Worm (Caenorhabditis elegans) whole organism, midembryonic: ENCODE results near the gene R12B2.13.

ENCODE experiments used
- T22C8.4 ChIP-seq: fragments of 200-800 bp; sonication (Bioruptor generic); IDR thresholded peaks from 2 replicates; pipeline ENCODE4 v1.3.6; 2022; ENCODE audit warnings: missing genetic modification characterization, missing compliant biosample characterization
- cog-1 ChIP-seq: sonication (generic microtip); optimal IDR thresholded peaks from 2 replicates; lab custom pipeline; 2016; ENCODE audit warnings: missing genetic modification characterization, missing compliant biosample characterization
- flt-1 ChIP-seq: fragments of 200-800 bp; sonication (Bioruptor generic); IDR thresholded peaks from 2 replicates; pipeline ENCODE4 v1.3.6; 2022; ENCODE audit warnings: missing genetic modification characterization, missing compliant biosample characterization
- klf-2 ChIP-seq: fragments of 200-800 bp; sonication (Bioruptor generic); conservative IDR thresholded peaks from 2 replicates; pipeline ENCODE4 v1.3.6; 2022; ENCODE audit warnings: missing genetic modification reagents, missing genetic modification characterization, missing compliant biosample characterization
- med-1 ChIP-seq: sonication (generic microtip); optimal IDR thresholded peaks from 2 replicates; lab custom pipeline; 2017; ENCODE audit warnings: missing genetic modification characterization, mild to moderate bottlenecking, missing compliant biosample characterization, antibody characterized with exemption, missing genetic modification reagents; ENCODE audit not compliant: insufficient read depth
- ref-1 ChIP-seq: fragments of 200-800 bp; sonication (Bioruptor generic); conservative IDR thresholded peaks from 2 replicates; pipeline ENCODE4 v1.3.6; 2022; ENCODE audit warnings: missing genetic modification reagents, missing genetic modification characterization, missing compliant biosample characterization
- tab-1 ChIP-seq: fragments of 200-800 bp; sonication (Bioruptor generic); IDR thresholded peaks from 2 replicates; pipeline ENCODE4 v1.3.6; 2022; ENCODE audit warnings: missing genetic modification characterization, missing compliant biosample characterization
- ztf-23 ChIP-seq: fragments of 200-800 bp; sonication (Bioruptor generic); IDR thresholded peaks from 2 replicates; pipeline ENCODE4 v1.3.6; 2022; ENCODE audit warnings: missing genetic modification reagents, missing genetic modification characterization, missing compliant biosample characterization
- ztf-29 ChIP-seq: fragments of 200-800 bp; sonication (Bioruptor generic); IDR thresholded peaks from 2 replicates; pipeline ENCODE4 v1.3.6; 2022; ENCODE audit warnings: missing genetic modification reagents, missing genetic modification characterization, missing compliant biosample characterization

R12B2.13 gene

DNA sequence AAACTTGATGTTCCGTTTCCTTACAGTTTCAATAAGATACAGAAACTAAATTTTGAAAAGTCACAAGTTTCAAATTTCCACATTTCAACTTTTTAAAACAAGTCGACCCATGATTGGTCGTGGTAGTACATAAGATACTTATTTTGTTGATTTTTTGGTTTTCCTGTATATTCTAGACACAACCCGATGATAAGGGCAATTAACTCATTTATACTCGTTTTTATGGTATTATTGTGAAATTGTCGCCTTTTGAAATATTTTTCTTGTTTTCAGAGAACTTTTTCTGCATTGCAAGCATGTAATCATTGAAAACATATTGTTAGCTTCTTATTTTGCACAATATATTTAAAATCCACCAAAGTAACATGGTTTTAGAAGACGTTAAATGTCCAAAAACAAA lies 21.3 kb downstream of the R12B2.13 start:
- TF ChIP-seq flt-1 (GFP tag; lab: Robert Waterston, UW) (no peak), tab-1 (GFP tag; lab: Robert Waterston, UW) (no peak), ref-1 (GFP tag; lab: Robert Waterston, UW) (no peak), ztf-23 (GFP tag; lab: Robert Waterston, UW) (no peak), med-1 (GFP tag; lab: Kevin White, UChicago) (no peak), ztf-29 (GFP tag; lab: Robert Waterston, UW) (no peak), cog-1 (tag; lab: Kevin White, UChicago) (no peak), klf-2 (GFP tag; lab: Robert Waterston, UW) (no peak), T22C8.4 (GFP tag; lab: Robert Waterston, UW) (no peak)

DNA sequence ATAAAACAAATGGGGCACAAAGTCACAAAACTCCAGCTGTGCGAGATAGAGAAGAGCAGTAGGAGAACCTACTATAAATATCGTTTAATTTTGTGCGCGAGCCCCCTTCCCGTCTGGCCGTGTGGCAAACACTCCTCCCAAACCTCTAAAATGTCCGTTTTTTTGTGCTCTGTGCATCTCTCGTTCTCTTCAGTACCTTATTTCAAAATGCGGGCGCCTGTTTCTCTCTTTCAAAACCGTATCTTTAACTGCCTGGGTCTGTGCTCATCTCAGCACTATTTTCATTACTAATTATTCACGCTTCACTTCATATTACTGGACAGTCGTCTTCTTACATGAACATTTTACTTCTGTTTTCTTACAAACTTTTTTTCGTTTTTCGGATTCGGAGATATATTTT lies 23.3 kb downstream of the R12B2.13 start:
- TF ChIP-seq flt-1 (GFP tag; lab: Robert Waterston, UW) (no peak), T22C8.4 (GFP tag; lab: Robert Waterston, UW) (no peak), ref-1 (GFP tag; lab: Robert Waterston, UW) (no peak), ztf-23 (GFP tag; lab: Robert Waterston, UW) (no peak), ztf-29 (GFP tag; lab: Robert Waterston, UW) (no peak), tab-1 (GFP tag; lab: Robert Waterston, UW) (no peak), klf-2 (GFP tag; lab: Robert Waterston, UW) (no peak), cog-1 (tag; lab: Kevin White, UChicago) (no peak), med-1 (GFP tag; lab: Kevin White, UChicago) (no peak)

DNA sequence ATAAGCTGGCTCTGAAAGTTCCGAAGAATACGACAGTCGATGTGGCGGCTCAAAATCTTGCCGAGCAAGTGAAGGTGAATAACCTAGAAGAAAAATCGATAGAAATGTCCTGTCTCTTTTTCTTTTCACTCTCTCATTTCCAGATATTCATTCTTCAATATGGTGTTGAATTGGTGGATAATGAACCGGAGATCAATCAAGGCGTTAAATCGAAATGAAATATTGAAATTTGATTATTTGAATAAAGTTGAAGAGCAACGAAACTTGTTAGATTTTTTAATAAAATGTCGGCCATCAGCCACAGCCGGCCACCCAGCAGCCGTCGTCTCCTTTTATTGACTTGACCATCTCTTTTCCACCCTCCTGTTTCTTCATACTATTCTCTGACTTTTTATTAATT lies 26.6 kb downstream of the R12B2.13 start, which contains the start of gene R12B2.2:
Gene R12B2.2, plus strand, starts transcription at position 301 of the 400 bp plus-strand sequence.
- TF ChIP-seq klf-2 (GFP tag; lab: Robert Waterston, UW) (no peak), tab-1 (GFP tag; lab: Robert Waterston, UW) (no peak), ztf-23 (GFP tag; lab: Robert Waterston, UW) (no peak), med-1 (GFP tag; lab: Kevin White, UChicago) (no peak), cog-1 (tag; lab: Kevin White, UChicago) (no peak), ztf-29 (GFP tag; lab: Robert Waterston, UW) (no peak), ref-1 (GFP tag; lab: Robert Waterston, UW) (no peak), T22C8.4 (GFP tag; lab: Robert Waterston, UW) (no peak), flt-1 (GFP tag; lab: Robert Waterston, UW) (no peak)

DNA sequence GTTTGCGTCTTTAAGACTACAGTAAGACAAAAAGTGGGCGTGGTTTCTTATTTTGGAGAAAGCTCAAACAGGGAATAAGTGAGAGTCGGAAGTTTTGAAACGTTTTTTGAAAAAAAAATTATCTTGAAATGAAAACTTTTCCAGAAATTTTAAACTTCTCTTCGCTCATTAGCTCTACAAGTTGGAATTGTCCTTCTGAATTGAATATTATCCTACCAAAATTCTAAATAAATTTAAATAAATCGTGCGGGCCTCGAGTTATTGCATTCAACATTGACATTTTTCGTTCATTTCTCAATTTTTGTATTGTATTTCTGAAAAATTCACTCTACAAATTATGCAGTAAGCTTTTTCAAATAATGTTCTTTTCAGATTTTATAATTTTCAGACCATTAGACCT lies 28.0 kb downstream of the R12B2.13 start, which contains the start of gene R12B2.3:
Gene R12B2.3, plus strand, starts transcription at position 301 of the 400 bp plus-strand sequence.
- TF ChIP-seq ref-1 (GFP tag; lab: Robert Waterston, UW) (no peak), flt-1 (GFP tag; lab: Robert Waterston, UW) (no peak), ztf-23 (GFP tag; lab: Robert Waterston, UW) (no peak), T22C8.4 (GFP tag; lab: Robert Waterston, UW) (no peak), cog-1 (tag; lab: Kevin White, UChicago) (no peak), tab-1 (GFP tag; lab: Robert Waterston, UW) (no peak), ztf-29 (GFP tag; lab: Robert Waterston, UW) (no peak)

DNA sequence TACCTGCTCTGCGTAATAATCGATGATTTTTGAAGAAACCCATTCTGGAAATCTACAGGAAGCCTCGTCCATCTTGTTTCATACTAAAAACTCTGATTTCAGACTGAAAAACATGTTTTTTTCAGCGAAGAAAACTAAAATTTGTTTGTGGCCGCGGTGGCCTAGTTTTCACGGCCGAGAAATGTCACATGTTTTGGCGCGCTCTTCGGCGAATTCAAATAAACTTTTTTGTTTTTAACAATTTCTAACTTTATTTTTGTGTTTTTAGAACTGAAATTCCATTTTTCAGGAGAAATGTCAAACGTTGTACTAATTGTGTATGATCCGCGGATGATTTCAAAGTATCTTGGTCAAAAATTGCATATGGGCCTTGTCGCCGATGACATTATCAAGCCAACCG lies 30.3 kb downstream of the R12B2.13 start, which contains the start of the genes polq-1 and him-10:
Gene polq-1, minus strand, starts transcription at position 190 of the 400 bp plus-strand sequence.
Gene him-10, plus strand, starts transcription at position 290 of the 400 bp plus-strand sequence.
- TF ChIP-seq flt-1 (GFP tag; lab: Robert Waterston, UW) (no peak), ref-1 (GFP tag; lab: Robert Waterston, UW) (no peak), cog-1 (tag; lab: Kevin White, UChicago) (no peak), T22C8.4 (GFP tag; lab: Robert Waterston, UW) (no peak), ztf-29 (GFP tag; lab: Robert Waterston, UW) (no peak), ztf-23 (GFP tag; lab: Robert Waterston, UW) (no peak), med-1 (GFP tag; lab: Kevin White, UChicago) (no peak), tab-1 (GFP tag; lab: Robert Waterston, UW) (no peak), klf-2 (GFP tag; lab: Robert Waterston, UW) (no peak)

DNA sequence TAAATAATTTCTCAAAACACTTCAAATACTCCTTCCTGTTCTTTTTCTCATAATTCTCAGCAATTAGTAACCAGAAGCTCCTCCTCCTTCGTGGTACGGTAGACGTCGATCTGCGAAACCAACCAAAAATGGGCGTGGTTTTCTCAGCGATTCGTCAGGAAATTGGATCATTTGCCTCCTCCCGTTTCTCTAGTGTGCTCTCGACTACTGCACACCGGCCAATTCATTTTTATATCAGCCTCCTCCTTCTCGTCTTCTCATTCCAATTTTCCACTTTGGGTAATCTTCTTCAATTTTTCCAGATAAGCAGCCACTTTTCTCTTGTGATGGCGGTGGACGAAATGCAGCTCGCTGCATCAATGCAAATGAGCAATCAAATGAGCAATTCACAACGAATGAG lies 34.5 kb downstream of the R12B2.13 start, which contains the start of gene ceh-10:
Gene ceh-10, plus strand, starts transcription at position 301 of the 400 bp plus-strand sequence.
- no peak for TF ChIP-seq ref-1 (GFP tag; lab: Robert Waterston, UW)
- TF ChIP-seq T22C8.4 (GFP tag; lab: Robert Waterston, UW): no peak
- no peak for TF ChIP-seq tab-1 (GFP tag; lab: Robert Waterston, UW)
- no peak for TF ChIP-seq cog-1 (tag; lab: Kevin White, UChicago)
- no peak for TF ChIP-seq klf-2 (GFP tag; lab: Robert Waterston, UW)
- TF ChIP-seq flt-1 (GFP tag; lab: Robert Waterston, UW): no peak
- no peak for TF ChIP-seq med-1 (GFP tag; lab: Kevin White, UChicago)
- TF ChIP-seq ztf-23 (GFP tag; lab: Robert Waterston, UW): no peak

DNA sequence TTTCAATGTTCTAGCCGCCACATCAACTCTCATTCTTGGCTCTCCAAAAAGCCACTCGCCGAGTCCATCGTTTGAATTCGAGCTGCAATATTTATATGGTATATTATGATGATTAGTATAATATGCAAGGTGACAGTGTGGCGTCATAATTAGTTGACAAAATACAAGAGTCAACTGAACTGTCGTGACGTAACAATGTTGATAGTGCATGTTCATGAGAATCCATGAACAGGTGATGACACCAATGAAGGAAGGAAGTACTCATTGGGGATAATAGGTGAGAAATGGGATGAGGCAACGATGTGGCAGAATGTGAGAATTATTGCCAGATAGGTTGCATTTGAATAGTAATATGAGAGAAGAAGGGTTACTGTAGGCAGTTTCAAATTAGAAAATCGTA lies 38.3 kb downstream of the R12B2.13 start:
- TF ChIP-seq ref-1 (GFP tag; lab: Robert Waterston, UW): no peak
- TF ChIP-seq flt-1 (GFP tag; lab: Robert Waterston, UW): no peak
- no peak for TF ChIP-seq T22C8.4 (GFP tag; lab: Robert Waterston, UW)
- TF ChIP-seq ztf-29 (GFP tag; lab: Robert Waterston, UW): no peak
- TF ChIP-seq tab-1 (GFP tag; lab: Robert Waterston, UW): no peak
- no peak for TF ChIP-seq cog-1 (tag; lab: Kevin White, UChicago)
- TF ChIP-seq med-1 (GFP tag; lab: Kevin White, UChicago): no peak
- TF ChIP-seq ztf-23 (GFP tag; lab: Robert Waterston, UW): no peak
- no peak for TF ChIP-seq klf-2 (GFP tag; lab: Robert Waterston, UW)

DNA sequence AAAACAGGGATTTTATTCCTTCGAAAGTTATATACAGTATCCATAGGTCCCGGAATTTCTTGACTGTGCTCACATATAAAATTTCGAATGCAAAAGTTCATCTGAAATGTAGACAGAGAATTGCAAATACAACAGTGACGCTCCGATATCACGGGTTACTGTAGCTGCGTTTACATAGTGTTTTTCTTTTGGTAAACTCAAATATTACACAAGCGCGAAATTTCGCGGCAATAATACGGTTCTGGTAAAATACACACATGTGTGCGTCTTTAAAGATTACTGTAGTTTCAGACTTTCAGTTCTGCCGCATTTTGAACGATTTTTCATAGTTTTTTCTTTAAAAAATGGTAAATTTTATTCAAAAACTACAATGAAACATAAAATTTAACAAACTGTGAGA lies 42.7 kb downstream of the R12B2.13 start, which contains the start of gene rev-3:
Gene rev-3, minus strand, starts transcription at position 101 of the 400 bp plus-strand sequence.
- TF ChIP-seq klf-2 (GFP tag; lab: Robert Waterston, UW) (no peak), med-1 (GFP tag; lab: Kevin White, UChicago) (no peak), T22C8.4 (GFP tag; lab: Robert Waterston, UW) (no peak), ztf-23 (GFP tag; lab: Robert Waterston, UW) (no peak), tab-1 (GFP tag; lab: Robert Waterston, UW) (no peak), ref-1 (GFP tag; lab: Robert Waterston, UW) (no peak), ztf-29 (GFP tag; lab: Robert Waterston, UW) (no peak), flt-1 (GFP tag; lab: Robert Waterston, UW) (no peak), cog-1 (tag; lab: Kevin White, UChicago) (no peak)
